Worm (Caenorhabditis elegans) whole organism, L3 larva: ENCODE measurements around the gene bgnt-1.2.

Experiments
- R02D3.7 ChIP-seq: fragments of 150-350 bp; optimal IDR thresholded peaks from 2 replicates; lab custom pipeline; 2014; ENCODE audit warnings: missing biosample characterization, missing genetic modification characterization
- ZK546.5 ChIP-seq: sonication (generic microtip); optimal IDR thresholded peaks from 2 replicates; lab custom pipeline; 2017; ENCODE audit warnings: missing biosample characterization, missing genetic modification characterization
- aly-2 ChIP-seq: fragments of 150-350 bp; optimal IDR thresholded peaks from 2 replicates; lab custom pipeline; 2014; ENCODE audit warnings: missing biosample characterization, missing genetic modification characterization
- ama-1 ChIP-seq: fragments of 150-350 bp; optimal IDR thresholded peaks from 2 replicates; lab custom pipeline; 2018
- ceh-16 ChIP-seq: sonication (generic microtip); optimal IDR thresholded peaks from 2 replicates; lab custom pipeline; 2017; ENCODE audit warnings: missing biosample characterization, missing genetic modification characterization
- ceh-28 ChIP-seq: fragments of 150-350 bp; optimal IDR thresholded peaks from 2 replicates; lab custom pipeline; 2014; ENCODE audit warnings: missing biosample characterization, missing genetic modification reagents, missing genetic modification characterization
- ceh-82 ChIP-seq: fragments of 150-350 bp; optimal IDR thresholded peaks from 2 replicates; lab custom pipeline; 2014; ENCODE audit warnings: missing biosample characterization, missing genetic modification characterization
- ceh-9 ChIP-seq: sonication (generic microtip); optimal IDR thresholded peaks from 2 replicates; lab custom pipeline; 2018; ENCODE audit warnings: missing biosample characterization, missing genetic modification characterization
- daf-12 ChIP-seq: fragments of 150-350 bp; optimal IDR thresholded peaks from 2 replicates; lab custom pipeline; 2014; ENCODE audit warnings: missing biosample characterization, missing genetic modification reagents, missing genetic modification characterization
- egl-27 ChIP-seq: sonication (generic microtip); optimal IDR thresholded peaks from 4 replicates; lab custom pipeline; 2017; ENCODE audit warnings: missing biosample characterization, missing genetic modification reagents, missing genetic modification characterization
- egl-5 ChIP-seq: fragments of 150-350 bp; optimal IDR thresholded peaks from 2 replicates; lab custom pipeline; 2017; ENCODE audit warnings: missing biosample characterization, missing genetic modification reagents, missing genetic modification characterization, inconsistent platforms
- elt-1 ChIP-seq: fragments of 150-350 bp; optimal IDR thresholded peaks from 2 replicates; lab custom pipeline; 2014; ENCODE audit warnings: missing biosample characterization, missing genetic modification characterization
- elt-2 ChIP-seq: sonication (generic microtip); optimal IDR thresholded peaks from 2 replicates; lab custom pipeline; 2016; ENCODE audit warnings: missing genetic modification reagents, mild to moderate bottlenecking, missing genetic modification characterization, missing compliant biosample characterization
- elt-3 ChIP-seq, 3 experiments: fragments of 150-350 bp in 1 of 3; sonication (generic microtip) in 2 of 3; optimal IDR thresholded peaks; 2 replicates in 2 of 3; 4 replicates in 1 of 3; lab custom pipeline; 2014 to 2017; ENCODE audit warnings: missing biosample characterization in 3 of 3, missing genetic modification characterization in 3 of 3
- eor-1 ChIP-seq, 2 experiments: fragments of 150-350 bp; optimal IDR thresholded peaks; 2 replicates each; lab custom pipeline; 2014 to 2018; ENCODE audit warnings: missing biosample characterization in 2 of 2, missing genetic modification characterization in 2 of 2
- fkh-10 ChIP-seq: sonication (generic microtip); optimal IDR thresholded peaks from 2 replicates; lab custom pipeline; 2017; ENCODE audit warnings: missing biosample characterization, missing genetic modification reagents, missing genetic modification characterization
- fkh-2 ChIP-seq: fragments of 150-350 bp; optimal IDR thresholded peaks from 2 replicates; lab custom pipeline; 2014; ENCODE audit warnings: missing biosample characterization, missing genetic modification reagents, missing genetic modification characterization
- fos-1 ChIP-seq: fragments of 150-350 bp; optimal IDR thresholded peaks from 2 replicates; lab custom pipeline; 2014; ENCODE audit warnings: missing biosample characterization, missing genetic modification characterization
- hmg-11 ChIP-seq: sonication (generic microtip); optimal IDR thresholded peaks from 2 replicates; lab custom pipeline; 2016; ENCODE audit warnings: missing genetic modification characterization, missing compliant biosample characterization
- jun-1 ChIP-seq: fragments of 150-350 bp; optimal IDR thresholded peaks from 2 replicates; lab custom pipeline; 2014; ENCODE audit warnings: missing biosample characterization, missing genetic modification reagents, missing genetic modification characterization
- lin-15B ChIP-seq: fragments of 150-350 bp; optimal IDR thresholded peaks from 2 replicates; lab custom pipeline; 2014; ENCODE audit warnings: missing biosample characterization, missing genetic modification characterization
- lin-39 ChIP-seq: fragments of 150-350 bp; optimal IDR thresholded peaks from 2 replicates; lab custom pipeline; 2018; ENCODE audit warnings: missing biosample characterization, missing genetic modification reagents, missing genetic modification characterization
- lsy-12 ChIP-seq: sonication (generic microtip); optimal IDR thresholded peaks from 2 replicates; lab custom pipeline; 2016; ENCODE audit warnings: mild to moderate bottlenecking, missing genetic modification characterization, missing compliant biosample characterization
- mdl-1 ChIP-seq: fragments of 150-350 bp; optimal IDR thresholded peaks from 2 replicates; lab custom pipeline; 2014; ENCODE audit warnings: missing biosample characterization, missing genetic modification characterization
- mml-1 ChIP-seq: fragments of 150-350 bp; sonication (generic microtip); optimal IDR thresholded peaks from 3 replicates; lab custom pipeline; 2014; ENCODE audit warnings: missing biosample characterization, missing genetic modification characterization
- nfya-1 ChIP-seq: sonication (generic microtip); optimal IDR thresholded peaks from 2 replicates; lab custom pipeline; 2017; ENCODE audit warnings: missing genetic modification characterization, mild to moderate bottlenecking, missing compliant biosample characterization, antibody characterized with exemption, moderate library complexity; ENCODE audit not compliant: insufficient read depth
- nhr-11 ChIP-seq: fragments of 150-350 bp; optimal IDR thresholded peaks from 2 replicates; lab custom pipeline; 2014; ENCODE audit warnings: missing biosample characterization, missing genetic modification characterization
- nhr-12 ChIP-seq: fragments of 150-350 bp; optimal IDR thresholded peaks from 2 replicates; lab custom pipeline; 2014; ENCODE audit warnings: missing biosample characterization, missing genetic modification characterization
- nhr-23 ChIP-seq: fragments of 150-350 bp; optimal IDR thresholded peaks from 2 replicates; lab custom pipeline; 2014; ENCODE audit warnings: missing biosample characterization, missing genetic modification reagents, missing genetic modification characterization
- nhr-237 ChIP-seq: fragments of 150-350 bp; optimal IDR thresholded peaks from 2 replicates; lab custom pipeline; 2014; ENCODE audit warnings: missing biosample characterization, missing genetic modification characterization
- nhr-25 ChIP-seq: sonication (generic microtip); optimal IDR thresholded peaks from 2 replicates; lab custom pipeline; 2017; ENCODE audit warnings: missing biosample characterization, missing genetic modification characterization
- nhr-28 ChIP-seq: fragments of 150-350 bp; optimal IDR thresholded peaks from 2 replicates; lab custom pipeline; 2014; ENCODE audit warnings: missing biosample characterization, missing genetic modification characterization
- nhr-43 ChIP-seq: sonication (generic microtip); optimal IDR thresholded peaks from 2 replicates; lab custom pipeline; 2016; ENCODE audit warnings: mild to moderate bottlenecking, missing genetic modification characterization, missing compliant biosample characterization; ENCODE audit not compliant: poor library complexity, severe bottlenecking
- nhr-67 ChIP-seq: fragments of 150-350 bp; optimal IDR thresholded peaks from 2 replicates; lab custom pipeline; 2014; ENCODE audit warnings: missing biosample characterization, missing genetic modification characterization
- nhr-76 ChIP-seq: fragments of 150-350 bp; sonication (generic microtip); optimal IDR thresholded peaks from 5 replicates; lab custom pipeline; 2014; ENCODE audit warnings: missing biosample characterization, missing genetic modification characterization
- nhr-77 ChIP-seq: fragments of 150-350 bp; optimal IDR thresholded peaks from 2 replicates; lab custom pipeline; 2014; ENCODE audit warnings: missing biosample characterization, missing genetic modification characterization
- pha-4 ChIP-seq: fragments of 150-350 bp; optimal IDR thresholded peaks from 2 replicates; lab custom pipeline; 2014; ENCODE audit warnings: missing biosample characterization, missing genetic modification reagents, missing genetic modification characterization
- pqm-1 ChIP-seq: fragments of 150-350 bp; optimal IDR thresholded peaks from 2 replicates; lab custom pipeline; 2017; ENCODE audit warnings: missing biosample characterization, missing genetic modification characterization, inconsistent platforms
- sea-2 ChIP-seq: fragments of 150-350 bp; sonication (generic microtip); optimal IDR thresholded peaks from 4 replicates; lab custom pipeline; 2014; ENCODE audit warnings: missing biosample characterization, missing genetic modification reagents, missing genetic modification characterization
- skn-1 ChIP-seq: fragments of 150-350 bp; optimal IDR thresholded peaks from 2 replicates; lab custom pipeline; 2014; ENCODE audit warnings: missing biosample characterization, missing genetic modification characterization
- snpc-4 ChIP-seq: fragments of 150-350 bp; optimal IDR thresholded peaks from 2 replicates; lab custom pipeline; 2014; ENCODE audit warnings: missing biosample characterization, missing genetic modification characterization
- tbx-2 ChIP-seq: sonication (generic microtip); optimal IDR thresholded peaks from 2 replicates; lab custom pipeline; 2016; ENCODE audit warnings: mild to moderate bottlenecking, missing genetic modification characterization, missing compliant biosample characterization
- unc-39 ChIP-seq: sonication (generic microtip); optimal IDR thresholded peaks from 4 replicates; lab custom pipeline; 2017; ENCODE audit warnings: missing biosample characterization, missing genetic modification characterization
- unc-62 ChIP-seq: fragments of 150-350 bp; sonication (generic microtip); optimal IDR thresholded peaks from 4 replicates; lab custom pipeline; 2014; ENCODE audit warnings: missing biosample characterization, missing genetic modification reagents, missing genetic modification characterization
- zag-1 ChIP-seq: fragments of 150-350 bp; optimal IDR thresholded peaks from 2 replicates; lab custom pipeline; 2014; ENCODE audit warnings: missing biosample characterization, missing genetic modification characterization
- ztf-11 ChIP-seq: fragments of 150-350 bp; optimal IDR thresholded peaks from 2 replicates; lab custom pipeline; 2014; ENCODE audit warnings: missing biosample characterization, missing genetic modification characterization
- ztf-4 ChIP-seq: fragments of 150-350 bp; optimal IDR thresholded peaks from 2 replicates; lab custom pipeline; 2014; ENCODE audit warnings: missing biosample characterization, missing genetic modification characterization

The bgnt-1.2 gene

DNA sequence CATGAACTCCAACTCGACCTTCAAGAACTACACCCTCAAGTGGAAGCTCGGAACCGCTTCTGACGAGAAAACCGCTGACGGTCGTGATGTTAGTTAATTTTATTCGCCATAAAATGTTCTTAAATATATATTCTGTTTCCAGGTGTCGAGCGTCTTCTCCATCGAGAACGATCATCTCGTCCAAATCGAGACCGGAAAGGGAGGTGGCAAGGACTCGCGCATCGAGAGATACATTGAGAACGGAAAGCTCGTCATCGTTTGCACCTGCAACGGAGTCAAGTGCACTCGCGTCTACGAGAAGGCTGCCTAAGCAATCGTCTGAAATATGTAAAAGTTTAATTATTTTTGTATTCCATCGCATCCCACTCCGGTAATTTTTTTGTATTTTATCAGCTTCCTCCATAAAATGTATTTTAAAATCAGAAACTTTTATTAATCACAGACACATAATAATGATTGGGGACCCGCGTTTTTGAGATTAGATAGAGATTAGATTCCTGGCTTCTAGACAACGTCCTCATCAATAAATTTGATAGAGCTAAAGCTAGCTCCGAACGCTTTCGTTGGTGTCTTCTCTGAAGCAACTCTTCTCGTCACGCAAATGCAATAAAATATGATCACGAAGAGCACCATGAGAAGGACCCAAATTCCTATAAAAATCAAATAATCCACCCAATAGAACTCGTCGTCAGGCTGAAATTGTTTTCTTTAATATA, 49.6 kb downstream of the bgnt-1.2 start:
- TF ChIP-seq ceh-28 (tag; lab: Kevin White, UChicago) = no peak
- TF ChIP-seq fos-1 = no peak
- no peak for TF ChIP-seq unc-39 (tag; lab: Kevin White, UChicago)
- TF ChIP-seq ama-1 (lab: Kevin White, UChicago) = peak; percentile 21
- no peak for TF ChIP-seq nhr-237
- TF ChIP-seq pqm-1 (tag; lab: Kevin White, UChicago) = no peak
- TF ChIP-seq fkh-10 (GFP tag; lab: Kevin White, UChicago) = no peak

DNA sequence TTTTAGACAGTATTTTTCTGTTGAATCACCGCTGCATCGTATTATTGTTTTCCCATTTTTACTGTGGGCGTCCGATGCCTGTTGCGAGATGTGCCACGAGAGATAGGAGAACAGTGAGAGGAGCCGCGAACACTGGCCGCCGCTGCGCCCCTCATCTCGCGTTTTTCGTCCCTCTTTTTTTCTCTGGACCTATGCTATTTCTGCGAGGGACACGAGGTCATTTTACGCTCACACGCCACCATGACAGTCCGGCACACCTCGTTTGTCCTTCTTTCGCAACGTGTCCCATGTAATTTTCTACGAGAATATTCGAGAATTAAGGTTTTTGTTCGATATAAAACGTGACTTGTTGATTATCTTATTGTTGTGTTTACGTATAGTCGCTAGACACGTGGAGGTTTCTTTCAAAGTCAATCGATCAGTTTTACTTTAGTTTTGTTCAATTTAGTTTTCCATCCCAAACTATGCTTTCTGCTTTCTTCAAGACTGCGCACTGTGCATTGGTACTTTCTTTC, 50.4 kb downstream of the bgnt-1.2 start, which contains the start of gene lbp-9:
Gene lbp-9, plus strand, starts transcription at position 465 of the 515 bp plus-strand sequence.
- TF ChIP-seq lsy-12 (tag; lab: Kevin White, UChicago) (no peak), ama-1 (lab: Kevin White, UChicago) (no peak), elt-2 (tag; lab: Kevin White, UChicago) (no peak), ceh-82 (tag; lab: Kevin White, UChicago) (no peak), fos-1 (no peak), pqm-1 (tag; lab: Kevin White, UChicago) (no peak), nfya-1 (tag; lab: Kevin White, UChicago) (peak; percentile 55), ztf-11 (no peak), skn-1 (tag; lab: Kevin White, UChicago) (no peak), aly-2 (no peak), ZK546.5 (tag; lab: Kevin White, UChicago) (no peak), hmg-11 (tag; lab: Kevin White, UChicago) (peak; percentile 25), R02D3.7 (no peak), lin-15B (peak; percentile 3), fkh-10 (GFP tag; lab: Kevin White, UChicago) (no peak), pha-4 (peak; percentile 11), nhr-12 (tag; lab: Kevin White, UChicago) (no peak), nhr-67 (tag; lab: Kevin White, UChicago) (no peak), ceh-9 (tag; lab: Kevin White, UChicago) (no peak), nhr-23 (peak; percentile 12), nhr-11 (tag; lab: Kevin White, UChicago) (no peak), nhr-77 (tag; lab: Kevin White, UChicago) (no peak), mml-1 (tag; lab: Kevin White, UChicago) (no peak), lin-39 (tag; lab: Kevin White, UChicago) (peak; percentile 56), ztf-4 (tag; lab: Kevin White, UChicago) (no peak), tbx-2 (no peak), eor-1 (tag; optimal IDR thresholded peaks at IDR 0.05; lab: Kevin White, UChicago) (no peak), elt-1 (tag; lab: Kevin White, UChicago) (no peak), mdl-1 (tag; lab: Kevin White, UChicago) (no peak), unc-39 (tag; lab: Kevin White, UChicago) (no peak), ceh-16 (tag; lab: Kevin White, UChicago) (no peak), nhr-237 (no peak), nhr-76 (tag; lab: Kevin White, UChicago) (no peak), jun-1 (tag; lab: Kevin White, UChicago) (no peak), egl-27 (no peak), snpc-4 (peak; percentile 24), ceh-28 (tag; lab: Kevin White, UChicago) (peak; percentile 10), nhr-25 (tag; lab: Kevin White, UChicago) (peak; percentile 94), daf-12 (tag; lab: Kevin White, UChicago) (no peak), egl-5 (tag; lab: Kevin White, UChicago) (peak; percentile 20), sea-2 (GFP tag; lab: Kevin White, UChicago) (no peak), elt-3 (tag; optimal IDR thresholded peaks at IDR 0.05; lab: Kevin White, UChicago) (no peak), zag-1 (tag; lab: Kevin White, UChicago) (no peak), nhr-28 (tag; lab: Kevin White, UChicago) (no peak), nhr-43 (tag; lab: Kevin White, UChicago) (no peak), unc-62 (GFP tag; lab: Kevin White, UChicago) (no peak), fkh-2 (tag; lab: Kevin White, UChicago) (no peak)
